Worm (Caenorhabditis elegans) whole organism, L2 larva: ENCODE results near the gene affl-1.

Source experiments
- C34F6.9 ChIP-seq: fragments of 150-350 bp; optimal IDR thresholded peaks from 2 replicates; lab custom pipeline; 2014; ENCODE audit warnings: missing biosample characterization, missing genetic modification characterization
- R02D3.7 ChIP-seq: fragments of 150-350 bp; optimal IDR thresholded peaks from 2 replicates; lab custom pipeline; 2014; ENCODE audit warnings: missing biosample characterization, missing genetic modification characterization
- ZK546.5 ChIP-seq: sonication (generic microtip); optimal IDR thresholded peaks from 2 replicates; lab custom pipeline; 2017; ENCODE audit warnings: missing biosample characterization, missing genetic modification characterization
- alr-1 ChIP-seq: fragments of 150-350 bp; optimal IDR thresholded peaks from 2 replicates; lab custom pipeline; 2014; ENCODE audit warnings: missing biosample characterization, missing genetic modification characterization
- ama-1 ChIP-seq: fragments of 150-350 bp; optimal IDR thresholded peaks from 2 replicates; lab custom pipeline; 2018; ENCODE audit warnings: inconsistent platforms
- blmp-1 ChIP-seq: sonication (generic microtip); optimal IDR thresholded peaks from 2 replicates; lab custom pipeline; 2017; ENCODE audit warnings: missing genetic modification characterization, mild to moderate bottlenecking, missing compliant biosample characterization, antibody characterized with exemption, moderate library complexity; ENCODE audit not compliant: insufficient read depth
- ceh-16 ChIP-seq: fragments of 150-350 bp; optimal IDR thresholded peaks from 2 replicates; lab custom pipeline; 2014; ENCODE audit warnings: missing biosample characterization, missing genetic modification characterization
- ceh-82 ChIP-seq: fragments of 150-350 bp; optimal IDR thresholded peaks from 2 replicates; lab custom pipeline; 2014; ENCODE audit warnings: missing biosample characterization, missing genetic modification characterization
- crh-2 ChIP-seq: sonication (generic microtip); optimal IDR thresholded peaks from 2 replicates; lab custom pipeline; 2017; ENCODE audit warnings: missing biosample characterization, missing genetic modification characterization
- dmd-4 ChIP-seq: sonication (generic microtip); optimal IDR thresholded peaks from 2 replicates; lab custom pipeline; 2017; ENCODE audit warnings: missing biosample characterization, missing genetic modification characterization
- egl-27 ChIP-seq: sonication (generic microtip); optimal IDR thresholded peaks from 3 replicates; lab custom pipeline; 2017; ENCODE audit warnings: missing biosample characterization, missing genetic modification reagents, missing genetic modification characterization
- elt-1 ChIP-seq: fragments of 150-350 bp; optimal IDR thresholded peaks from 2 replicates; lab custom pipeline; 2014; ENCODE audit warnings: missing biosample characterization, missing genetic modification characterization
- elt-3 ChIP-seq: sonication (generic microtip); optimal IDR thresholded peaks from 2 replicates; lab custom pipeline; 2017; ENCODE audit warnings: missing biosample characterization, missing genetic modification characterization
- fos-1 ChIP-seq: fragments of 150-350 bp; optimal IDR thresholded peaks from 2 replicates; lab custom pipeline; 2014; ENCODE audit warnings: missing biosample characterization, missing genetic modification characterization
- gmeb-1 ChIP-seq: fragments of 150-350 bp; optimal IDR thresholded peaks from 2 replicates; lab custom pipeline; 2014; ENCODE audit warnings: missing biosample characterization, missing genetic modification characterization
- lin-11 ChIP-seq: fragments of 150-350 bp; sonication (generic microtip); optimal IDR thresholded peaks from 2 replicates; lab custom pipeline; 2014; ENCODE audit warnings: missing biosample characterization, missing genetic modification characterization, inconsistent platforms, mixed read lengths
- lin-13 ChIP-seq: fragments of 150-350 bp; optimal IDR thresholded peaks from 2 replicates; lab custom pipeline; 2014; ENCODE audit warnings: missing biosample characterization, missing genetic modification reagents, missing genetic modification characterization
- lin-39 ChIP-seq: fragments of 150-350 bp; optimal IDR thresholded peaks from 2 replicates; lab custom pipeline; 2014; ENCODE audit warnings: missing biosample characterization, missing genetic modification reagents, missing genetic modification characterization
- lsy-2 ChIP-seq, 2 experiments: fragments of 150-350 bp in 1 of 2; sonication (generic microtip) in 1 of 2; optimal IDR thresholded peaks; 2 replicates each; lab custom pipeline; 2014 to 2017; ENCODE audit warnings: missing biosample characterization in 2 of 2, missing genetic modification characterization in 2 of 2
- mab-5 ChIP-seq: fragments of 150-350 bp; optimal IDR thresholded peaks from 2 replicates; lab custom pipeline; 2014; ENCODE audit warnings: missing biosample characterization, missing genetic modification characterization
- mbf-1 ChIP-seq: sonication (generic microtip); optimal IDR thresholded peaks from 2 replicates; lab custom pipeline; 2017; ENCODE audit warnings: missing biosample characterization, missing genetic modification characterization
- nhr-12 ChIP-seq: fragments of 150-350 bp; optimal IDR thresholded peaks from 2 replicates; lab custom pipeline; 2014; ENCODE audit warnings: missing biosample characterization, missing genetic modification characterization
- nhr-129 ChIP-seq: fragments of 150-350 bp; optimal IDR thresholded peaks from 2 replicates; lab custom pipeline; 2014; ENCODE audit warnings: missing biosample characterization, missing genetic modification characterization
- nhr-21 ChIP-seq: fragments of 150-350 bp; optimal IDR thresholded peaks from 2 replicates; lab custom pipeline; 2014; ENCODE audit warnings: missing biosample characterization, missing genetic modification characterization
- nhr-237 ChIP-seq: fragments of 150-350 bp; optimal IDR thresholded peaks from 2 replicates; lab custom pipeline; 2014; ENCODE audit warnings: missing biosample characterization, missing genetic modification characterization
- nhr-25 ChIP-seq: fragments of 150-350 bp; sonication (generic microtip); optimal IDR thresholded peaks from 3 replicates; lab custom pipeline; 2014; ENCODE audit warnings: missing biosample characterization, missing genetic modification characterization
- nhr-6 ChIP-seq: fragments of 150-350 bp; optimal IDR thresholded peaks from 2 replicates; lab custom pipeline; 2014; ENCODE audit warnings: missing biosample characterization, missing genetic modification characterization
- nhr-77 ChIP-seq: fragments of 150-350 bp; optimal IDR thresholded peaks from 2 replicates; lab custom pipeline; 2014; ENCODE audit warnings: missing biosample characterization, missing genetic modification characterization
- sem-4 ChIP-seq: fragments of 150-350 bp; optimal IDR thresholded peaks from 2 replicates; lab custom pipeline; 2014; ENCODE audit warnings: missing biosample characterization, missing genetic modification reagents, missing genetic modification characterization
- sma-3 ChIP-seq: sonication (generic microtip); optimal IDR thresholded peaks from 2 replicates; lab custom pipeline; 2016; ENCODE audit warnings: missing genetic modification reagents, missing genetic modification characterization, missing compliant biosample characterization
- sma-9 ChIP-seq, 2 experiments: fragments of 150-350 bp in 1 of 2; sonication (generic microtip) in 1 of 2; optimal IDR thresholded peaks; 2 replicates each; lab custom pipeline; 2014 to 2016; ENCODE audit warnings: missing genetic modification characterization in 2 of 2, mild to moderate bottlenecking in 1 of 2, missing biosample characterization in 1 of 2, missing compliant biosample characterization in 1 of 2, missing genetic modification reagents in 1 of 2, moderate library complexity in 1 of 2
- unc-39 ChIP-seq: fragments of 150-350 bp; optimal IDR thresholded peaks from 2 replicates; lab custom pipeline; 2014; ENCODE audit warnings: missing biosample characterization, missing genetic modification characterization
- zag-1 ChIP-seq: fragments of 150-350 bp; optimal IDR thresholded peaks from 2 replicates; lab custom pipeline; 2014; ENCODE audit warnings: missing biosample characterization, missing genetic modification characterization
- ztf-1 ChIP-seq: fragments of 200-800 bp; sonication (Bioruptor generic); conservative IDR thresholded peaks from 2 replicates; pipeline ENCODE4 v1.3.6; 2022; ENCODE audit warnings: missing genetic modification characterization, missing compliant biosample characterization
- ztf-11 ChIP-seq: sonication (generic microtip); optimal IDR thresholded peaks from 2 replicates; lab custom pipeline; 2017; ENCODE audit warnings: missing biosample characterization, missing genetic modification characterization

Gene affl-1

DNA sequence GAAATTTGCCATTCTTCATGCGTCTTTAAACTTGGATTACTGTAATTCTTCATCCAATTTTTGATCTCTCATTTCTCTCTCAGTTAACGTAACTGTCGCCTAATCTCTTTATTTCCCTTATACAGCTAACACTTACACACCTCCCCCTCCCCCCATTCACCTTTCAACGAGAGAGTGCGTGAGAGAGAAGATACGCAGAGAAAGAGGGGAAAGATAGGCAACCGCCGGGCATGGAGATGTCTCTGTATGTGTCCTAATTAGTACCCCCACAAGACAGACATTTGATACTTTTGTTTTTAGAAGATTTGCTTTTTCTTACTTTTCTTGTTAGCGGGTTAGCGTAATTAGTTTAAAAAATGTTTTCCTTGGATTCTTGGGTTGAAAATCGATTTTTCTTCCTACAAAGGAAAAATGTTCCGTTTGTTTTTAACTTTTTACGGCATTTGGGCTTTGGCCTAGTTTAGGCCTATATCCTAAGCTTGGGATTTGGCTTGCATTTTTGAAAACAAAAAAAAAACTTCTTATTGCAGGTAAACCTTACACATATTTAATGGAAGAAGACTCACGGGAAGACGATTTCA, 5.6 kb upstream of the affl-1 start, which contains the start of gene affl-2:
Gene affl-2, plus strand, starts transcription at position 531 of the 581 bp plus-strand sequence.
- TF ChIP-seq lin-13 (GFP tag; lab: Kevin White, UChicago) (peak; percentile 12), lsy-2 (tag; optimal IDR thresholded peaks at IDR 0.05; lab: Kevin White, UChicago) (peak in 1 of 2 experiments; percentile 3), blmp-1 (tag; lab: Kevin White, UChicago) (peak; percentile 26), elt-1 (tag; lab: Kevin White, UChicago) (no peak), elt-3 (tag; lab: Kevin White, UChicago) (no peak), zag-1 (no peak), crh-2 (peak; percentile 15), ama-1 (lab: Kevin White, UChicago) (no peak), sem-4 (tag; lab: Kevin White, UChicago) (peak; percentile 8), sma-9 (GFP tag; optimal IDR thresholded peaks at IDR 0.05; lab: Kevin White, UChicago) (no peak), sma-9 (tag; optimal IDR thresholded peaks at IDR 0.05; lab: Kevin White, UChicago) (no peak), ceh-82 (no peak), fos-1 (tag; lab: Kevin White, UChicago) (peak; percentile 24), C34F6.9 (tag; lab: Kevin White, UChicago) (peak; percentile 12), nhr-25 (tag; lab: Kevin White, UChicago) (peak; percentile 41), sma-3 (peak; percentile 42)
- TF ChIP-seq, all 48 proteins: peak for 9

ce11 chrIII:437033-437432, 3.0 kb upstream of the affl-1 start:
- no peak for TF ChIP-seq R02D3.7
- TF ChIP-seq nhr-21 = no peak
- no peak for TF ChIP-seq nhr-25 (tag; lab: Kevin White, UChicago)
- no peak for TF ChIP-seq fos-1 (tag; lab: Kevin White, UChicago)
- no peak for TF ChIP-seq nhr-12 (tag; lab: Kevin White, UChicago)
- no peak for TF ChIP-seq lin-11
- TF ChIP-seq lin-13 (GFP tag; lab: Kevin White, UChicago) = no peak
- TF ChIP-seq zag-1 = no peak
- TF ChIP-seq dmd-4 (tag; lab: Kevin White, UChicago) = no peak
- no peak for TF ChIP-seq ztf-11
- no peak for TF ChIP-seq sma-3
- no peak for TF ChIP-seq C34F6.9 (tag; lab: Kevin White, UChicago)

ce11 chrIII:444101-444500, 4.1 kb downstream of the affl-1 start, which contains the start of gene Y55B1BR.8:
TSS of gene Y55B1BR.8 (plus strand) at chrIII:444401.
- no peak for TF ChIP-seq fos-1 (tag; lab: Kevin White, UChicago)
- no peak for TF ChIP-seq sma-3
- no peak for TF ChIP-seq ZK546.5 (tag; lab: Kevin White, UChicago)
- no peak for TF ChIP-seq unc-39 (tag; lab: Kevin White, UChicago)
- no peak for TF ChIP-seq dmd-4 (tag; lab: Kevin White, UChicago)
- no peak for TF ChIP-seq ztf-1
- no peak for TF ChIP-seq lin-11
- TF ChIP-seq lin-39 (tag; lab: Kevin White, UChicago) = no peak
- TF ChIP-seq mbf-1 (tag; lab: Kevin White, UChicago) = no peak
- no peak for TF ChIP-seq lsy-2 (tag; optimal IDR thresholded peaks at IDR 0.05; lab: Kevin White, UChicago)
- TF ChIP-seq nhr-77 (tag; lab: Kevin White, UChicago) = no peak
- no peak for TF ChIP-seq sem-4 (tag; lab: Kevin White, UChicago)
- TF ChIP-seq C34F6.9 (tag; lab: Kevin White, UChicago) = no peak
- TF ChIP-seq nhr-21 = no peak
- no peak for TF ChIP-seq nhr-237 (tag; lab: Kevin White, UChicago)
- no peak for TF ChIP-seq alr-1
- no peak for TF ChIP-seq gmeb-1 (tag; lab: Kevin White, UChicago)
- no peak for TF ChIP-seq nhr-129 (tag; lab: Kevin White, UChicago)

ce11 chrIII:446860-447259, 6.8 kb downstream of the affl-1 start:
- no peak for TF ChIP-seq mbf-1 (tag; lab: Kevin White, UChicago)
- TF ChIP-seq R02D3.7 = no peak
- no peak for TF ChIP-seq nhr-6 (tag; lab: Kevin White, UChicago)
- TF ChIP-seq elt-1 (tag; lab: Kevin White, UChicago) = no peak
- TF ChIP-seq nhr-129 (tag; lab: Kevin White, UChicago) = no peak
- no peak for TF ChIP-seq mab-5 (tag; lab: Kevin White, UChicago)
- TF ChIP-seq ama-1 (lab: Kevin White, UChicago) = no peak
- no peak for TF ChIP-seq egl-27 (tag; lab: Kevin White, UChicago)
- no peak for TF ChIP-seq elt-3 (tag; lab: Kevin White, UChicago)
- TF ChIP-seq C34F6.9 (tag; lab: Kevin White, UChicago) = no peak
- TF ChIP-seq fos-1 (tag; lab: Kevin White, UChicago) = no peak
- TF ChIP-seq nhr-21 = no peak
- TF ChIP-seq gmeb-1 (tag; lab: Kevin White, UChicago) = no peak
- no peak for TF ChIP-seq nhr-12 (tag; lab: Kevin White, UChicago)
- TF ChIP-seq ceh-16 (tag; lab: Kevin White, UChicago) = no peak
- no peak for TF ChIP-seq lin-13 (GFP tag; lab: Kevin White, UChicago)
- no peak for TF ChIP-seq unc-39 (tag; lab: Kevin White, UChicago)
- no peak for TF ChIP-seq ztf-1
- TF ChIP-seq, all 48 proteins: peak for 0
